Worm (Caenorhabditis elegans) whole organism, young adult: ENCODE results near the gene ogdh-1.

Experiments
- attf-3 ChIP-seq: fragments of 200-800 bp; sonication (Bioruptor generic); conservative IDR thresholded peaks from 2 replicates; pipeline ENCODE4 v1.3.6; 2022; ENCODE audit warnings: missing genetic modification reagents, missing genetic modification characterization, missing compliant biosample characterization
- him-1 ChIP-seq: sonication (generic microtip); optimal IDR thresholded peaks from 2 replicates; lab custom pipeline; 2016; ENCODE audit warnings: missing genotype, missing genetic modification reagents, missing genetic modification characterization, missing compliant biosample characterization
- hmg-1.2 ChIP-seq: fragments of 200-800 bp; sonication (Bioruptor generic); IDR thresholded peaks from 2 replicates; pipeline ENCODE4 v1.3.6; 2022; ENCODE audit warnings: missing genetic modification reagents, missing genetic modification characterization, missing compliant biosample characterization
- lin-40 ChIP-seq: sonication (generic microtip); optimal IDR thresholded peaks from 2 replicates; lab custom pipeline; 2016; ENCODE audit warnings: missing genetic modification characterization, mild to moderate bottlenecking, missing compliant biosample characterization, missing genotype, missing genetic modification reagents
- nhr-179 ChIP-seq: sonication (generic microtip); optimal IDR thresholded peaks from 2 replicates; lab custom pipeline; 2016; ENCODE audit warnings: mild to moderate bottlenecking, missing genetic modification characterization, missing compliant biosample characterization
- tlf-1 ChIP-seq: fragments of 200-800 bp; sonication (Bioruptor generic); optimal IDR thresholded peaks from 2 replicates; lab custom pipeline; 2018; ENCODE audit warnings: mild to moderate bottlenecking, missing genetic modification characterization, missing compliant biosample characterization
- ztf-3 ChIP-seq: fragments of 200-800 bp; sonication (Bioruptor generic); optimal IDR thresholded peaks from 2 replicates; lab custom pipeline; 2018; ENCODE audit warnings: mild to moderate bottlenecking, missing genetic modification characterization, missing compliant biosample characterization

DNA sequence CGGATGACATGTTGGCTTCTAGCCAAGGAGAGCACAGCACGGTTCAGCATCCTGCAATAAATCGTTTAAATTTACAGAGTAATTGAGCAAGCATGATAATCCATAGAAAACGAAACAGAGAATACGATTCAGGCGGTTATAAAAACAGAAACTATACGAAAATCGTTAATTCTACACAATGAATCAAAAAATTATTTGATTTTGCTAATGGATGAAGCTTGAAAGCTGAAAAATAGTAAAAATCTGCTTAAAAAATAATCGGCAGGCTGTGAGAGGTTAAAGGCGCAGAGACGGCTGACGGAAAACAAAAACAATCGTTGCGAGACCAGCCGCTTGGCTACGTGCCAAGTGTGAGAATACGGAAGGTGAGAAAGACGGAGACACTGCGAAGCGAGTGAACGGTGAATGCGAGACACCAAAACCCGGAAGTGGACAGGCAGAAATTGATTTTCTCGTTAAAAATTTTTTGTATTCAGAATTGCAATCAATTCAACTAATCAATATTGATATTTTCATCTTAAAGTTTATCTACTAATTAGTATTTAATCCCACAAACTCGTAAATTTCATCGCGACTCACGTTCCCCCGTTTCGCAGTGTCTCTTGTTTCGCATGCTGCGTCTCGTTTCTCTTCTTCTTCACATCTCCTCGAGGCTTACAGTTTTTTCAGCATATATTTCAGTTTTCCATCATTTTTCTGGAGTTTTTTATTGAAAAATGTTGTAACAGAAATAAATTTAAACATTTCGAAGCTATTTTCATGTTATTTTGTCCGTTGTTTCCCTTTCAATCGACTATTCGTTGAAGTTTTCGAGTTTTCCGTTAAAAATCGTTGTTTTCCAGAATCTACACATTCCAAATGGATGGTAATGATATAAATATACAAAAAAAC lies 43.4 kb downstream of the ogdh-1 start, which contains the start of the genes F29B9.11 and jmjd-1.2:
- TF ChIP-seq attf-3 (GFP tag; lab: Robert Waterston, UW) (peak; percentile 73), lin-40 (tag; lab: Kevin White, UChicago) (peak; percentile 92), tlf-1 (GFP tag; lab: Kevin White, UChicago) (peak; percentile 86), hmg-1.2 (GFP tag; lab: Robert Waterston, UW) (peak; percentile 73), nhr-179 (no peak), him-1 (tag; lab: Kevin White, UChicago) (no peak), ztf-3 (GFP tag; lab: Kevin White, UChicago) (peak; percentile 28)
